Comparison of ENCODE assay signal across 3 worm cellular contexts in the genomic region with DNA sequence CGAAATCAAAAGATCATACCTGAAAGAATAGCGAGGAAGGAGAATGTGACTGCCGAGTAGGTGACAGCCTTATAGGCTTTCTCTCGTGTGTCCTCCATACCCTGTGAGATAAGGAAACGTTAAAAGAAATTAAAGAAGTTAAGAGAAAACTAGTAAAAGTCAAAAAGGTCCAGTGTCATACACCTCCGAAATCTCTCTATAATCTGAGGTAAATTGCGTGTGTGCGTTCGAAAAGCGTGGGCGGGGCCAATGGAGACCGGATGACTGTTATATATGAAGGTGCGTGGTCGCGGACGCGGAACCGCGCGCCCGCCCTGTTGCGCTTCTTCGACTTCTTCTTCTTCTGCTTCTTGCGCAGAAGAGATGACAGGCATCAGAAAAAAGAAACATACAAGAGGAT.
A peak's percentile ranks its signal among the peaks of the same experiment; 100 is the strongest.
TF ChIP-seq lines count a peak whose summit lies in the region.

A gene (minus strand): TSS at position 101 of the 400 bp plus-strand sequence.

TF ChIP-seq in whole organism, L3 larva, 47 proteins besides CTCF, POLR2A, EP300 and RAD21:
- TF ChIP-seq lin-15B (tag; optimal IDR thresholded peaks at IDR 0.05; lab: Kevin White, UChicago) = no peak
- TF ChIP-seq nhr-25 (tag; optimal IDR thresholded peaks at IDR 0.05; lab: Kevin White, UChicago) = peak; percentile 5
TF ChIP-seq in whole organism, L3 larva: peak in this region for 1.

TF ChIP-seq in whole organism, L4 larva, 104 proteins besides CTCF, POLR2A, EP300 and RAD21:
- TF ChIP-seq tag-97 (GFP tag; IDR thresholded peaks at IDR 0.05; lab: Robert Waterston, UW) (no peak), aly-2 (tag; optimal IDR thresholded peaks at IDR 0.05; lab: Kevin White, UChicago) (no peak), hlh-30 (tag; optimal IDR thresholded peaks at IDR 0.05; lab: Kevin White, UChicago; ENCODE audit: insufficient read depth) (no peak), hlh-11 (tag; optimal IDR thresholded peaks at IDR 0.05; lab: Kevin White, UChicago) (peak; percentile 1), mxl-3 (GFP tag; optimal IDR thresholded peaks at IDR 0.05; lab: Kevin White, UChicago) (peak; percentile 47), F37D6.2 (tag; optimal IDR thresholded peaks at IDR 0.05; lab: Kevin White, UChicago) (no peak), mdt-29 (GFP tag; IDR thresholded peaks at IDR 0.05; lab: Robert Waterston, UW) (no peak)
TF ChIP-seq in whole organism, L4 larva: peak in this region for 2.

TF ChIP-seq in whole organism, young adult, 124 proteins besides CTCF, POLR2A, EP300 and RAD21:
- TF ChIP-seq ztf-18 (tag; optimal IDR thresholded peaks at IDR 0.05; lab: Kevin White, UChicago) (no peak), zfh-2 (GFP tag; conservative IDR thresholded peaks at IDR 0.05; lab: Robert Waterston, UW) (0 out of 2 replicates have a peak, but pooled peaks have one; percentile 17)
